Worm (Caenorhabditis elegans) whole organism, L2 larva: ENCODE results near the gene ain-1.
A peak's percentile ranks its signal among the peaks of the same experiment; 100 is the strongest.

Experiments used
- C34F6.9 ChIP-seq: fragments of 150-350 bp; optimal IDR thresholded peaks from 2 replicates; lab custom pipeline; 2014; ENCODE audit warnings: missing biosample characterization, missing genetic modification characterization
- F13H6.1 ChIP-seq: sonication (generic microtip); optimal IDR thresholded peaks from 2 replicates; lab custom pipeline; 2016; ENCODE audit warnings: missing genetic modification characterization, missing compliant biosample characterization
- Y55F3AM.14 ChIP-seq: fragments of 200-800 bp; sonication (Bioruptor generic); optimal IDR thresholded peaks from 2 replicates; lab custom pipeline; 2018; ENCODE audit warnings: mild to moderate bottlenecking, missing genetic modification characterization, missing compliant biosample characterization
- ZK546.5 ChIP-seq: sonication (generic microtip); optimal IDR thresholded peaks from 2 replicates; lab custom pipeline; 2017; ENCODE audit warnings: missing biosample characterization, missing genetic modification characterization
- aly-2 ChIP-seq: fragments of 150-350 bp; optimal IDR thresholded peaks from 2 replicates; lab custom pipeline; 2014; ENCODE audit warnings: missing biosample characterization, missing genetic modification characterization
- ama-1 ChIP-seq: fragments of 150-350 bp; optimal IDR thresholded peaks from 2 replicates; lab custom pipeline; 2018; ENCODE audit warnings: inconsistent platforms
- blmp-1 ChIP-seq: sonication (generic microtip); optimal IDR thresholded peaks from 2 replicates; lab custom pipeline; 2017; ENCODE audit warnings: missing genetic modification characterization, mild to moderate bottlenecking, missing compliant biosample characterization, antibody characterized with exemption, moderate library complexity; ENCODE audit not compliant: insufficient read depth
- ceh-82 ChIP-seq: fragments of 150-350 bp; optimal IDR thresholded peaks from 2 replicates; lab custom pipeline; 2014; ENCODE audit warnings: missing biosample characterization, missing genetic modification characterization
- crh-2 ChIP-seq: sonication (generic microtip); optimal IDR thresholded peaks from 2 replicates; lab custom pipeline; 2017; ENCODE audit warnings: missing biosample characterization, missing genetic modification characterization
- dmd-4 ChIP-seq: sonication (generic microtip); optimal IDR thresholded peaks from 2 replicates; lab custom pipeline; 2017; ENCODE audit warnings: missing biosample characterization, missing genetic modification characterization
- egl-27 ChIP-seq: sonication (generic microtip); optimal IDR thresholded peaks from 3 replicates; lab custom pipeline; 2017; ENCODE audit warnings: missing biosample characterization, missing genetic modification reagents, missing genetic modification characterization
- elt-1 ChIP-seq: fragments of 150-350 bp; optimal IDR thresholded peaks from 2 replicates; lab custom pipeline; 2014; ENCODE audit warnings: missing biosample characterization, missing genetic modification characterization
- elt-3 ChIP-seq: sonication (generic microtip); optimal IDR thresholded peaks from 2 replicates; lab custom pipeline; 2017; ENCODE audit warnings: missing biosample characterization, missing genetic modification characterization
- fos-1 ChIP-seq: fragments of 150-350 bp; optimal IDR thresholded peaks from 2 replicates; lab custom pipeline; 2014; ENCODE audit warnings: missing biosample characterization, missing genetic modification characterization
- gmeb-1 ChIP-seq: fragments of 150-350 bp; optimal IDR thresholded peaks from 2 replicates; lab custom pipeline; 2014; ENCODE audit warnings: missing biosample characterization, missing genetic modification characterization
- lin-11 ChIP-seq: fragments of 150-350 bp; sonication (generic microtip); optimal IDR thresholded peaks from 2 replicates; lab custom pipeline; 2014; ENCODE audit warnings: missing biosample characterization, missing genetic modification characterization, inconsistent platforms, mixed read lengths
- lin-13 ChIP-seq: fragments of 150-350 bp; optimal IDR thresholded peaks from 2 replicates; lab custom pipeline; 2014; ENCODE audit warnings: missing biosample characterization, missing genetic modification reagents, missing genetic modification characterization
- lin-39 ChIP-seq: fragments of 150-350 bp; optimal IDR thresholded peaks from 2 replicates; lab custom pipeline; 2014; ENCODE audit warnings: missing biosample characterization, missing genetic modification reagents, missing genetic modification characterization
- lsy-2 ChIP-seq, 2 experiments: fragments of 150-350 bp in 1 of 2; sonication (generic microtip) in 1 of 2; optimal IDR thresholded peaks; 2 replicates each; lab custom pipeline; 2014 to 2017; ENCODE audit warnings: missing biosample characterization in 2 of 2, missing genetic modification characterization in 2 of 2
- mab-5 ChIP-seq: fragments of 150-350 bp; optimal IDR thresholded peaks from 2 replicates; lab custom pipeline; 2014; ENCODE audit warnings: missing biosample characterization, missing genetic modification characterization
- mbf-1 ChIP-seq: sonication (generic microtip); optimal IDR thresholded peaks from 2 replicates; lab custom pipeline; 2017; ENCODE audit warnings: missing biosample characterization, missing genetic modification characterization
- mdl-1 ChIP-seq, 2 experiments: fragments of 150-350 bp in 1 of 2; sonication (generic microtip) in 1 of 2; optimal IDR thresholded peaks; 2 replicates each; lab custom pipeline; 2017; ENCODE audit warnings: missing biosample characterization in 2 of 2, missing genetic modification characterization in 2 of 2
- nhr-10 ChIP-seq: sonication (generic microtip); optimal IDR thresholded peaks from 2 replicates; lab custom pipeline; 2017; ENCODE audit warnings: missing biosample characterization, missing genetic modification characterization
- nhr-11 ChIP-seq: fragments of 150-350 bp; optimal IDR thresholded peaks from 2 replicates; lab custom pipeline; 2014; ENCODE audit warnings: missing biosample characterization, missing genetic modification characterization
- nhr-12 ChIP-seq: fragments of 150-350 bp; optimal IDR thresholded peaks from 2 replicates; lab custom pipeline; 2014; ENCODE audit warnings: missing biosample characterization, missing genetic modification characterization
- nhr-129 ChIP-seq: fragments of 150-350 bp; optimal IDR thresholded peaks from 2 replicates; lab custom pipeline; 2014; ENCODE audit warnings: missing biosample characterization, missing genetic modification characterization
- nhr-21 ChIP-seq: fragments of 150-350 bp; optimal IDR thresholded peaks from 2 replicates; lab custom pipeline; 2014; ENCODE audit warnings: missing biosample characterization, missing genetic modification characterization
- nhr-23 ChIP-seq: fragments of 150-350 bp; optimal IDR thresholded peaks from 2 replicates; lab custom pipeline; 2014; ENCODE audit warnings: missing biosample characterization, missing genetic modification reagents, missing genetic modification characterization
- nhr-237 ChIP-seq: fragments of 150-350 bp; optimal IDR thresholded peaks from 2 replicates; lab custom pipeline; 2014; ENCODE audit warnings: missing biosample characterization, missing genetic modification characterization
- nhr-25 ChIP-seq: fragments of 150-350 bp; sonication (generic microtip); optimal IDR thresholded peaks from 3 replicates; lab custom pipeline; 2014; ENCODE audit warnings: missing biosample characterization, missing genetic modification characterization
- nhr-6 ChIP-seq: fragments of 150-350 bp; optimal IDR thresholded peaks from 2 replicates; lab custom pipeline; 2014; ENCODE audit warnings: missing biosample characterization, missing genetic modification characterization
- nhr-77 ChIP-seq: fragments of 150-350 bp; optimal IDR thresholded peaks from 2 replicates; lab custom pipeline; 2014; ENCODE audit warnings: missing biosample characterization, missing genetic modification characterization
- peb-1 ChIP-seq: fragments of 150-350 bp; optimal IDR thresholded peaks from 2 replicates; lab custom pipeline; 2014; ENCODE audit warnings: missing biosample characterization, missing genetic modification characterization
- sem-4 ChIP-seq: fragments of 150-350 bp; optimal IDR thresholded peaks from 2 replicates; lab custom pipeline; 2014; ENCODE audit warnings: missing biosample characterization, missing genetic modification reagents, missing genetic modification characterization
- skn-1 ChIP-seq: sonication (generic microtip); optimal IDR thresholded peaks from 2 replicates; lab custom pipeline; 2017; ENCODE audit warnings: missing biosample characterization, missing genetic modification characterization
- sma-3 ChIP-seq: sonication (generic microtip); optimal IDR thresholded peaks from 2 replicates; lab custom pipeline; 2016; ENCODE audit warnings: missing genetic modification reagents, missing genetic modification characterization, missing compliant biosample characterization
- sma-9 ChIP-seq, 2 experiments: fragments of 150-350 bp in 1 of 2; sonication (generic microtip) in 1 of 2; optimal IDR thresholded peaks; 2 replicates each; lab custom pipeline; 2014 to 2016; ENCODE audit warnings: missing genetic modification characterization in 2 of 2, mild to moderate bottlenecking in 1 of 2, missing biosample characterization in 1 of 2, missing compliant biosample characterization in 1 of 2, missing genetic modification reagents in 1 of 2, moderate library complexity in 1 of 2
- snpc-4 ChIP-seq: fragments of 150-350 bp; optimal IDR thresholded peaks from 2 replicates; lab custom pipeline; 2014; ENCODE audit warnings: missing biosample characterization, missing genetic modification characterization
- unc-39 ChIP-seq: fragments of 150-350 bp; optimal IDR thresholded peaks from 2 replicates; lab custom pipeline; 2014; ENCODE audit warnings: missing biosample characterization, missing genetic modification characterization
- unc-55 ChIP-seq: fragments of 150-350 bp; sonication (generic microtip); optimal IDR thresholded peaks from 3 replicates; lab custom pipeline; 2014; ENCODE audit warnings: missing biosample characterization, missing genetic modification reagents, missing genetic modification characterization
- unc-62 ChIP-seq: fragments of 150-350 bp; optimal IDR thresholded peaks from 2 replicates; lab custom pipeline; 2014; ENCODE audit warnings: missing biosample characterization, missing genetic modification reagents, missing genetic modification characterization
- zag-1 ChIP-seq: fragments of 150-350 bp; optimal IDR thresholded peaks from 2 replicates; lab custom pipeline; 2014; ENCODE audit warnings: missing biosample characterization, missing genetic modification characterization
- ztf-1 ChIP-seq: fragments of 200-800 bp; sonication (Bioruptor generic); conservative IDR thresholded peaks from 2 replicates; pipeline ENCODE4 v1.3.6; 2022; ENCODE audit warnings: missing genetic modification characterization, missing compliant biosample characterization
- ztf-11 ChIP-seq: sonication (generic microtip); optimal IDR thresholded peaks from 2 replicates; lab custom pipeline; 2017; ENCODE audit warnings: missing biosample characterization, missing genetic modification characterization
- ztf-4 ChIP-seq: fragments of 150-350 bp; optimal IDR thresholded peaks from 2 replicates; lab custom pipeline; 2014; ENCODE audit warnings: missing biosample characterization, missing genetic modification characterization

ain-1 gene

DNA sequence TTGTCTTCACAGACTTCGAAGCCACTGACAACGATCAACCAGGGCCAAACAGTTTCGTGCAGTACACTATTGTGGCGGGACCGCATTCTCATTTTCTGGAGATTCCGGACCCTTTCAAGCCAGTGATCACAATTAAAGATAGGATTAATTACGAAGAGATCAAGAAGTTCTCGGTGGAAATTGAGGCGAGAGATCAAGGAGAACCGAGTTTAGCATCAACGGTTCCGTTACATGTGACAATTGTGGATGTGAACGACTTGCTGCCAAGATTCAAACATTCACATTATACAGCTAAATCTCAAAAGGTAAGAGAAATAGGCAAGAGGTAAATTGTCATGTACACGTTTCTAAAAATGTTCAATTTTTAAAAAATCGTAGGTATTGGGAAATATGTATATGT lies 15.5 kb upstream of the ain-1 start:
- TF ChIP-seq skn-1 (tag; lab: Kevin White, UChicago) (no peak), peb-1 (tag; lab: Kevin White, UChicago) (no peak), nhr-129 (tag; lab: Kevin White, UChicago) (no peak), elt-1 (tag; lab: Kevin White, UChicago) (no peak), nhr-77 (no peak), mab-5 (no peak), Y55F3AM.14 (GFP tag; lab: Kevin White, UChicago) (no peak), aly-2 (no peak), mbf-1 (tag; lab: Kevin White, UChicago) (no peak), ztf-11 (tag; lab: Kevin White, UChicago) (no peak), egl-27 (tag; lab: Kevin White, UChicago) (no peak)
- TF ChIP-seq, all 48 proteins: peak for 0

DNA sequence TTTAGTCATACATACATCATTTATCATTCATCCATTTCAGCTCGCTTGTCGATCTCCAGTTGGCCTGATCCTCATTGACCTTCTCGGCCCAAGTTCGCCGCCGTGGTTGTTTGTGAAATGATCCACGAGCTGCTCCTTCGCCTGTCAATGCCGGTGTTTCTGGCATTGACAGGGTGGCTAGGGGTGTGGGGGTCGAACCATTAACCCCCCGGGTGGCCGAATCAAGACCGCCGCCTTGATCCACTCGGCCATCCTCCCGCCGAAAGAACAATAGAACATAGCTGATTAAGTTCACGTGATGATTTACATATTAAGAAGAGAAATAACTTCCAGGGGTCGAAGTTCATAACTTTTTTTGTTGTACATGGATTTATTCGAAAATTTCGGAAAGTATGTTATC lies 10.8 kb upstream of the ain-1 start, which contains the start of gene F59C12.4:
Gene F59C12.4, minus strand, starts transcription at position 166 of the 400 bp plus-strand sequence.
- TF ChIP-seq ama-1 (no peak), elt-1 (tag; lab: Kevin White, UChicago) (no peak), ZK546.5 (tag; lab: Kevin White, UChicago) (no peak), Y55F3AM.14 (GFP tag; lab: Kevin White, UChicago) (no peak), nhr-12 (tag; lab: Kevin White, UChicago) (no peak), lin-13 (no peak), mab-5 (no peak), lsy-2 (tag; optimal IDR thresholded peaks at IDR 0.05; lab: Kevin White, UChicago) (no peak), nhr-23 (tag; lab: Kevin White, UChicago) (no peak), unc-39 (tag; lab: Kevin White, UChicago) (no peak), elt-3 (no peak), ztf-4 (no peak), snpc-4 (no peak), sma-9 (GFP tag; optimal IDR thresholded peaks at IDR 0.05; lab: Kevin White, UChicago) (no peak), sma-9 (tag; optimal IDR thresholded peaks at IDR 0.05; lab: Kevin White, UChicago) (no peak), sem-4 (tag; lab: Kevin White, UChicago) (no peak), nhr-6 (tag; lab: Kevin White, UChicago) (no peak)

DNA sequence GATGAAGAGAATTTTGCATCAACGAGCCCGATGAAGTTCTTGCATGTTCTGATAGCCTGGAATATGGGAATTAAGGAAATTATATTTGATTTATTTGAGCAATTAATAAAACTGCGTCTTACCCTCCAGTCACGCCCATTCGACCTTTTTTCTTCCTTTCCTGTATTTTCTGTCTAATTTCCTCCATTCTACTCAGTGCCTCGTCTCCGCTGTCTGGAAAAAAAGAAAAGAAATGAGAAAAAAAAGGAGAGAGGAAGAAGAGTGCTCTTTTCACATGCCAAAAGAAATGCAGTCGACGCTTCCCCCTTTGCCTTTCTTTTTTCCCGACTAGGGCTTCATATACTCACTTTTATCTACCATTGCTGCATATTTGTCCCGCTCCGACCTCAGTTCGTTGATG lies 9.2 kb upstream of the ain-1 start:
- TF ChIP-seq nhr-129 (tag; lab: Kevin White, UChicago) (no peak), sem-4 (tag; lab: Kevin White, UChicago) (no peak), ztf-1 (GFP tag; lab: Robert Waterston, UW) (no peak), lin-39 (tag; lab: Kevin White, UChicago) (no peak), F13H6.1 (tag; lab: Kevin White, UChicago) (no peak), unc-62 (GFP tag; lab: Kevin White, UChicago) (no peak), gmeb-1 (tag; lab: Kevin White, UChicago) (no peak), nhr-237 (no peak), ZK546.5 (tag; lab: Kevin White, UChicago) (no peak), dmd-4 (tag; lab: Kevin White, UChicago) (no peak), nhr-11 (tag; lab: Kevin White, UChicago) (no peak), ztf-4 (no peak), lin-11 (tag; lab: Kevin White, UChicago) (no peak), ama-1 (no peak), elt-1 (tag; lab: Kevin White, UChicago) (no peak), C34F6.9 (tag; lab: Kevin White, UChicago) (no peak)
- TF ChIP-seq, all 48 proteins: peak for 0

DNA sequence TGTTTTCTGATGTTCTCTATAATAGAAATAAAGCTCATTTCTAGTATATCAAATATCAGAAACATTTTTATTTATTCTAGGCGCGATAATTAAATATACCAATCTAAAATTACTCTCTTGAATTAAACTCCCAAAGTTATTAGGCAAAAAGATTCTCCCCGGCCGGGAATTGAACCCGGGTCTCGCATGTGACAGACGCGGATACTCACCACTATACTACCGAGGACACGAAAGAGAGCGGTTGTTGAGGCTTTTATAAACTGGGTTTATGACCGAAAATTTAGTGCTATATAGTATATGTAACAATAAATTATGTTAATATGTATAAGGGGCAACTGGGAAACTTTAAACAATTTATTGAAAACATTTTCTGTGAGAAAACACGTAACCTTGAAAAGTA lies 8.7 kb upstream of the ain-1 start:
- TF ChIP-seq ceh-82 (tag; lab: Kevin White, UChicago) (no peak), nhr-77 (no peak), unc-55 (GFP tag; lab: Kevin White, UChicago) (peak; percentile 46), lin-13 (peak; percentile 68), ztf-4 (peak; percentile 34), egl-27 (tag; lab: Kevin White, UChicago) (no peak), lin-39 (tag; lab: Kevin White, UChicago) (no peak), nhr-10 (tag; lab: Kevin White, UChicago) (no peak), nhr-25 (tag; lab: Kevin White, UChicago) (peak; percentile 66), gmeb-1 (tag; lab: Kevin White, UChicago) (peak; percentile 27), F13H6.1 (tag; lab: Kevin White, UChicago) (peak; percentile 21), zag-1 (tag; lab: Kevin White, UChicago) (peak; percentile 30), crh-2 (tag; lab: Kevin White, UChicago) (peak; percentile 48), lsy-2 (tag; optimal IDR thresholded peaks at IDR 0.05; lab: Kevin White, UChicago) (peak; percentile 46 to 52), skn-1 (tag; lab: Kevin White, UChicago) (peak; percentile 4), sma-3 (peak; percentile 52), nhr-237 (no peak), blmp-1 (no peak), peb-1 (tag; lab: Kevin White, UChicago) (no peak), nhr-129 (tag; lab: Kevin White, UChicago) (peak; percentile 51), sma-9 (GFP tag; optimal IDR thresholded peaks at IDR 0.05; lab: Kevin White, UChicago) (peak; percentile 58), sma-9 (tag; optimal IDR thresholded peaks at IDR 0.05; lab: Kevin White, UChicago) (no peak), nhr-21 (tag; lab: Kevin White, UChicago) (peak; percentile 64), fos-1 (peak; percentile 41), nhr-11 (tag; lab: Kevin White, UChicago) (no peak), C34F6.9 (tag; lab: Kevin White, UChicago) (peak; percentile 33), mdl-1 (tag; optimal IDR thresholded peaks at IDR 0.05; lab: Kevin White, UChicago) (peak in 1 of 2 experiments; percentile 21), nhr-12 (tag; lab: Kevin White, UChicago) (peak; percentile 26)
